Fruit fly (Drosophila melanogaster) whole organism, embryonic: ENCODE results near the gene Ugt36F1.
A peak's percentile ranks its signal among the peaks of the same experiment; 100 is the strongest.

Source experiments
- Antp ChIP-seq: fragments of 200-800 bp; sonication (Bioruptor generic); optimal IDR thresholded peaks from 3 replicates; lab custom pipeline; 2016; ENCODE audit warnings: missing biosample characterization, missing genetic modification characterization
- BEAF-32 ChIP-seq: fragments of 200-800 bp; sonication (Bioruptor generic); optimal IDR thresholded peaks from 3 replicates; lab custom pipeline; 2017; ENCODE audit warnings: missing biosample characterization, missing genetic modification characterization, mild to moderate bottlenecking, moderate library complexity, missing genetic modification reagents
- CG10209 ChIP-seq: fragments of 200-800 bp; sonication (Bioruptor generic); optimal IDR thresholded peaks from 3 replicates; lab custom pipeline; 2017; ENCODE audit warnings: missing biosample characterization, mild to moderate bottlenecking, missing genetic modification characterization, missing genetic modification reagents
- CG10274 ChIP-seq: fragments of 200-800 bp; sonication (Bioruptor generic); optimal IDR thresholded peaks from 3 replicates; lab custom pipeline; 2017; ENCODE audit warnings: missing biosample characterization, mild to moderate bottlenecking, missing genetic modification characterization
- CG1233 ChIP-seq: fragments of 200-800 bp; sonication (Bioruptor generic); optimal IDR thresholded peaks from 4 replicates; lab custom pipeline; 2018; ENCODE audit warnings: missing biosample characterization, mild to moderate bottlenecking, missing genetic modification characterization
- CG12744 ChIP-seq: fragments of 200-800 bp; sonication (Bioruptor generic); optimal IDR thresholded peaks from 2 replicates; lab custom pipeline; 2016; ENCODE audit warnings: missing biosample characterization, missing genetic modification characterization
- CG15479 ChIP-seq: fragments of 200-800 bp; sonication (Bioruptor generic); optimal IDR thresholded peaks from 3 replicates; lab custom pipeline; 2019; ENCODE audit warnings: missing biosample characterization, mild to moderate bottlenecking, missing genetic modification characterization, moderate library complexity
- CG1602 ChIP-seq: fragments of 200-800 bp; sonication (Bioruptor generic); optimal IDR thresholded peaks from 3 replicates; lab custom pipeline; 2016; ENCODE audit warnings: missing biosample characterization, missing genetic modification characterization
- CG17328 ChIP-seq: fragments of 200-800 bp; sonication (Bioruptor generic); IDR thresholded peaks from 2 replicates; pipeline ENCODE4 v1.3.6; 2022; ENCODE audit warnings: missing biosample characterization, missing genetic modification characterization
- CG17612 ChIP-seq: fragments of 200-800 bp; sonication (Bioruptor generic); IDR thresholded peaks from 2 replicates; pipeline ENCODE4 v1.3.6; 2022; ENCODE audit warnings: missing biosample characterization, missing genetic modification characterization
- CG18262 ChIP-seq: fragments of 200-800 bp; optimal IDR thresholded peaks from 3 replicates; lab custom pipeline; 2019; ENCODE audit warnings: missing biosample characterization, mild to moderate bottlenecking, missing genetic modification characterization, moderate library complexity
- CG18599 ChIP-seq: fragments of 200-800 bp; sonication (Bioruptor generic); optimal IDR thresholded peaks from 3 replicates; lab custom pipeline; 2017; ENCODE audit warnings: missing biosample characterization, missing genetic modification characterization, mild to moderate bottlenecking, moderate library complexity, missing genetic modification reagents
- CG2116 ChIP-seq: fragments of 200-800 bp; sonication (Bioruptor generic); optimal IDR thresholded peaks from 3 replicates; lab custom pipeline; 2018; ENCODE audit warnings: missing biosample characterization, mild to moderate bottlenecking, missing genetic modification characterization
- CG2199 ChIP-seq: fragments of 200-800 bp; sonication (Bioruptor generic); IDR thresholded peaks from 3 replicates; pipeline ENCODE4 v1.3.6; 2022; ENCODE audit warnings: missing biosample characterization, missing genetic modification characterization
- CG2875 ChIP-seq: fragments of 200-800 bp; sonication (Bioruptor generic); optimal IDR thresholded peaks from 2 replicates; lab custom pipeline; 2017; ENCODE audit warnings: missing biosample characterization, mild to moderate bottlenecking, missing genetic modification characterization, missing genetic modification reagents
- CG31388 ChIP-seq: fragments of 200-800 bp; sonication (Bioruptor generic); optimal IDR thresholded peaks from 2 replicates; lab custom pipeline; 2016; ENCODE audit warnings: missing biosample characterization, missing genetic modification characterization
- CG33557 ChIP-seq: fragments of 200-800 bp; sonication (Bioruptor generic); optimal IDR thresholded peaks from 2 replicates; lab custom pipeline; 2019; ENCODE audit warnings: missing biosample characterization, mild to moderate bottlenecking, missing genetic modification characterization, moderate library complexity
- CG4730 ChIP-seq: fragments of 200-800 bp; sonication (Bioruptor generic); IDR thresholded peaks from 2 replicates; pipeline ENCODE4 v1.3.6; 2022; ENCODE audit warnings: missing biosample characterization, missing genetic modification characterization
- CG4820 ChIP-seq: fragments of 200-800 bp; sonication (Bioruptor generic); optimal IDR thresholded peaks from 3 replicates; lab custom pipeline; 2016; ENCODE audit warnings: missing biosample characterization, missing genetic modification characterization
- CG6272 ChIP-seq: fragments of 200-800 bp; sonication (Bioruptor generic); IDR thresholded peaks from 2 replicates; pipeline ENCODE4 v1.3.6; 2022; ENCODE audit warnings: missing biosample characterization, missing genetic modification characterization
- CG6765 ChIP-seq: fragments of 200-800 bp; sonication (Bioruptor generic); optimal IDR thresholded peaks from 3 replicates; lab custom pipeline; 2017; ENCODE audit warnings: missing biosample characterization, mild to moderate bottlenecking, missing genetic modification characterization
- D19B ChIP-seq: fragments of 200-800 bp; sonication (Bioruptor generic); optimal IDR thresholded peaks from 2 replicates; lab custom pipeline; 2017; ENCODE audit warnings: missing biosample characterization, mild to moderate bottlenecking, missing genetic modification characterization
- Dad ChIP-seq: fragments of 200-800 bp; sonication (Bioruptor generic); optimal IDR thresholded peaks from 3 replicates; lab custom pipeline; 2016; ENCODE audit warnings: missing biosample characterization, missing genetic modification characterization
- Doc2 ChIP-seq: fragments of 200-800 bp; sonication (Bioruptor generic); IDR thresholded peaks from 2 replicates; pipeline ENCODE4 v1.3.6; 2022; ENCODE audit warnings: missing biosample characterization, missing genetic modification characterization
- Dp ChIP-seq: fragments of 200-800 bp; sonication (Bioruptor generic); optimal IDR thresholded peaks from 2 replicates; lab custom pipeline; 2018; ENCODE audit warnings: missing biosample characterization, mild to moderate bottlenecking, missing genetic modification characterization, moderate library complexity
- Elba2 ChIP-seq: fragments of 200-800 bp; sonication (Bioruptor generic); optimal IDR thresholded peaks from 3 replicates; lab custom pipeline; 2016; ENCODE audit warnings: missing biosample characterization, missing genetic modification characterization
- Fer2 ChIP-seq: fragments of 200-800 bp; sonication (Bioruptor generic); optimal IDR thresholded peaks from 2 replicates; lab custom pipeline; 2018; ENCODE audit warnings: missing biosample characterization, mild to moderate bottlenecking, missing genetic modification characterization, moderate library complexity
- H15 ChIP-seq: fragments of 200-800 bp; sonication (Bioruptor generic); IDR thresholded peaks from 3 replicates; pipeline ENCODE4 v1.3.6; 2022; ENCODE audit warnings: missing biosample characterization, missing genetic modification characterization
- HLH3B ChIP-seq: fragments of 200-800 bp; sonication (Bioruptor generic); IDR thresholded peaks from 2 replicates; pipeline ENCODE4 v1.3.6; 2022; ENCODE audit warnings: missing biosample characterization, missing genetic modification characterization
- MESR4 ChIP-seq: fragments of 200-800 bp; sonication (Bioruptor generic); optimal IDR thresholded peaks from 2 replicates; lab custom pipeline; 2018; ENCODE audit warnings: missing biosample characterization, mild to moderate bottlenecking, missing genetic modification characterization, moderate library complexity
- Meics ChIP-seq: fragments of 200-800 bp; sonication (Bioruptor generic); optimal IDR thresholded peaks from 2 replicates; lab custom pipeline; 2017; ENCODE audit warnings: missing biosample characterization, mild to moderate bottlenecking, missing genetic modification characterization
- Myb ChIP-seq: fragments of 200-800 bp; sonication (Bioruptor generic); optimal IDR thresholded peaks from 2 replicates; lab custom pipeline; 2016; ENCODE audit warnings: missing biosample characterization, missing genetic modification characterization
- Pdp1 ChIP-seq, 2 experiments: fragments of 200-800 bp; sonication (Bioruptor generic); optimal IDR thresholded peaks; 3 replicates each; lab custom pipeline; 2016; ENCODE audit warnings: missing biosample characterization in 2 of 2, missing genetic modification characterization in 2 of 2, mild to moderate bottlenecking in 1 of 2, moderate library complexity in 1 of 2
- Sry-β ChIP-seq: fragments of 200-800 bp; sonication (Bioruptor generic); optimal IDR thresholded peaks from 2 replicates; lab custom pipeline; 2018; ENCODE audit warnings: missing biosample characterization, mild to moderate bottlenecking, missing genetic modification characterization, moderate library complexity
- ab ChIP-seq: fragments of 200-800 bp; sonication (Bioruptor generic); optimal IDR thresholded peaks from 2 replicates; lab custom pipeline; 2016; ENCODE audit warnings: missing biosample characterization, missing genetic modification characterization
- abd-A ChIP-seq: fragments of 200-800 bp; sonication (Bioruptor generic); optimal IDR thresholded peaks from 3 replicates; lab custom pipeline; 2019; ENCODE audit warnings: missing biosample characterization, mild to moderate bottlenecking, missing genetic modification characterization, moderate library complexity
- ase ChIP-seq: fragments of 200-800 bp; sonication (Bioruptor generic); IDR thresholded peaks from 3 replicates; pipeline ENCODE4 v1.3.6; 2022; ENCODE audit warnings: missing biosample characterization, missing genetic modification characterization
- bigmax ChIP-seq: fragments of 200-800 bp; sonication (Bioruptor generic); optimal IDR thresholded peaks from 2 replicates; lab custom pipeline; 2018; ENCODE audit warnings: missing biosample characterization, mild to moderate bottlenecking, missing genetic modification characterization
- cato ChIP-seq: fragments of 200-800 bp; sonication (Bioruptor generic); optimal IDR thresholded peaks from 2 replicates; lab custom pipeline; 2016; ENCODE audit warnings: missing biosample characterization, missing genetic modification characterization, borderline replicate concordance
- caup ChIP-seq: fragments of 200-800 bp; sonication (Bioruptor generic); optimal IDR thresholded peaks from 3 replicates; lab custom pipeline; 2017; ENCODE audit warnings: missing biosample characterization, mild to moderate bottlenecking, missing genetic modification characterization, moderate library complexity; ENCODE audit not compliant: severe bottlenecking
- dm ChIP-seq: fragments of 200-800 bp; sonication (Bioruptor generic); optimal IDR thresholded peaks from 3 replicates; lab custom pipeline; 2016; ENCODE audit warnings: missing biosample characterization, missing genetic modification characterization
- gcm2 ChIP-seq: fragments of 200-800 bp; sonication (Bioruptor generic); optimal IDR thresholded peaks from 2 replicates; lab custom pipeline; 2016; ENCODE audit warnings: missing biosample characterization, missing genetic modification characterization
- gsb-n ChIP-seq: fragments of 200-800 bp; sonication (Bioruptor generic); optimal IDR thresholded peaks from 3 replicates; lab custom pipeline; 2018; ENCODE audit warnings: missing biosample characterization, mild to moderate bottlenecking, missing genetic modification characterization
- jumu ChIP-seq: fragments of 200-800 bp; sonication (Bioruptor generic); optimal IDR thresholded peaks from 3 replicates; lab custom pipeline; 2016; ENCODE audit warnings: missing biosample characterization, missing genetic modification characterization
- mam ChIP-seq: fragments of 200-800 bp; sonication (Bioruptor generic); optimal IDR thresholded peaks from 3 replicates; lab custom pipeline; 2016; ENCODE audit warnings: missing biosample characterization, missing genetic modification characterization
- mld ChIP-seq: fragments of 200-800 bp; sonication (Bioruptor generic); IDR thresholded peaks from 3 replicates; pipeline ENCODE4 v1.3.6; 2022; ENCODE audit warnings: missing biosample characterization, missing genetic modification characterization; ENCODE audit not compliant: partially characterized antibody
- nau ChIP-seq: fragments of 200-800 bp; sonication (Bioruptor generic); optimal IDR thresholded peaks from 3 replicates; lab custom pipeline; 2017; ENCODE audit warnings: missing biosample characterization, mild to moderate bottlenecking, missing genetic modification characterization, missing genetic modification reagents
- nmo ChIP-seq: fragments of 200-800 bp; sonication (Bioruptor generic); optimal IDR thresholded peaks from 2 replicates; lab custom pipeline; 2018; ENCODE audit warnings: missing biosample characterization, mild to moderate bottlenecking, missing genetic modification characterization, moderate library complexity
- ranshi ChIP-seq: fragments of 200-800 bp; sonication (Bioruptor generic); IDR thresholded peaks from 2 replicates; pipeline ENCODE4 v1.3.6; 2022; ENCODE audit warnings: missing biosample characterization, missing genetic modification characterization
- tio ChIP-seq: fragments of 200-800 bp; sonication (Bioruptor generic); optimal IDR thresholded peaks from 2 replicates; lab custom pipeline; 2017; ENCODE audit warnings: missing biosample characterization, missing genetic modification characterization, inconsistent platforms

Gene Ugt36F1

dm6 chr2L:18857635-18858059 lies 38.5 kb downstream of the Ugt36F1 start (continued):
- TF ChIP-seq CG18262 (tag; lab: Kevin White, UChicago) (peak; percentile 91), gcm2 (GFP tag; lab: Kevin White, UChicago) (peak; percentile 85), mld (GFP tag; lab: Robert Waterston, UW) (no peak), CG6765 (peak; percentile 81), CG17612 (peak; percentile 72), ab (GFP tag; lab: Kevin White, UChicago) (peak; percentile 63), CG1233 (GFP tag; lab: Kevin White, UChicago) (peak; percentile 90), BEAF-32 (GFP tag; lab: Kevin White, UChicago) (peak; percentile 50), Sry-β (GFP tag; lab: Kevin White, UChicago) (peak; percentile 67), CG1602 (GFP tag; lab: Kevin White, UChicago) (peak; percentile 89), CG10209 (GFP tag; lab: Kevin White, UChicago) (peak; percentile 91), Pdp1 (GFP tag; optimal IDR thresholded peaks at IDR 0.05; lab: Kevin White, UChicago) (peak; percentile 69 to 78), CG6272 (GFP tag; lab: Robert Waterston, UW) (peak; percentile 87), CG2116 (GFP tag; lab: Kevin White, UChicago) (peak; percentile 64), CG17328 (GFP tag; lab: Robert Waterston, UW) (peak; percentile 90), cato (peak; percentile 83), HLH3B (GFP tag; lab: Robert Waterston, UW) (peak; percentile 87), mam (GFP tag; lab: Kevin White, UChicago) (peak; percentile 95), Antp (GFP tag; lab: Kevin White, UChicago) (peak; percentile 69), Dp (GFP tag; lab: Kevin White, UChicago) (peak; percentile 10), D19B (GFP tag; lab: Kevin White, UChicago) (peak; percentile 98), Doc2 (GFP tag; lab: Robert Waterston, UW) (peak; percentile 70; the same call in 1 of the 2 replicates), CG4730 (GFP tag; lab: Robert Waterston, UW) (peak; percentile 87), caup (GFP tag; lab: Kevin White, UChicago) (peak; percentile 83), CG15479 (GFP tag; lab: Kevin White, UChicago) (no peak), Fer2 (tag; lab: Kevin White, UChicago) (peak; percentile 88), CG33557 (peak; percentile 78), CG18599 (GFP tag; lab: Kevin White, UChicago) (peak; percentile 95), Elba2 (GFP tag; lab: Kevin White, UChicago) (peak; percentile 43), CG2199 (peak; percentile 89), Meics (GFP tag; lab: Kevin White, UChicago) (peak; percentile 91), CG4820 (GFP tag; lab: Kevin White, UChicago) (peak; percentile 78), ase (GFP tag; lab: Robert Waterston, UW) (peak; percentile 92), abd-A (tag; lab: Kevin White, UChicago) (no peak), gsb-n (tag; lab: Kevin White, UChicago) (peak; percentile 86), MESR4 (GFP tag; lab: Kevin White, UChicago) (peak; percentile 32), CG31388 (GFP tag; lab: Kevin White, UChicago) (peak; percentile 57), nmo (peak; percentile 82), jumu (GFP tag; lab: Kevin White, UChicago) (peak; percentile 68), CG2875 (peak; percentile 76), Dad (peak; percentile 46), dm (peak; percentile 77), CG10274 (GFP tag; lab: Kevin White, UChicago) (peak; percentile 71), H15 (GFP tag; lab: Robert Waterston, UW) (peak; percentile 88), ranshi (GFP tag; lab: Robert Waterston, UW) (peak; percentile 87), bigmax (GFP tag; lab: Kevin White, UChicago) (peak; percentile 59), nau (GFP tag; lab: Kevin White, UChicago) (no peak), CG12744 (GFP tag; lab: Kevin White, UChicago) (peak; percentile 84), tio (GFP tag; lab: Kevin White, UChicago) (peak; percentile 89), Myb (GFP tag; lab: Kevin White, UChicago) (peak; percentile 74)
